Worm (Caenorhabditis elegans) whole organism, L1 larva: ENCODE data around the gene C34D4.10.

Experiments
- C04F5.9 ChIP-seq: sonication (generic microtip); optimal IDR thresholded peaks from 2 replicates; lab custom pipeline; 2016; ENCODE audit warnings: missing genetic modification characterization, missing compliant biosample characterization
- C16A3.4 ChIP-seq: fragments of 150-350 bp; optimal IDR thresholded peaks from 2 replicates; lab custom pipeline; 2014; ENCODE audit warnings: missing biosample characterization, missing genetic modification characterization
- C34B4.2 ChIP-seq: sonication (generic microtip); optimal IDR thresholded peaks from 2 replicates; lab custom pipeline; 2017; ENCODE audit warnings: mild to moderate bottlenecking, missing genetic modification characterization, missing compliant biosample characterization
- Y116A8C.19 ChIP-seq: sonication (generic microtip); optimal IDR thresholded peaks from 2 replicates; lab custom pipeline; 2016; ENCODE audit warnings: missing compliant biosample characterization, missing genetic modification characterization, borderline replicate concordance
- aha-1 ChIP-seq: fragments of 150-350 bp; optimal IDR thresholded peaks from 2 replicates; lab custom pipeline; 2014; ENCODE audit warnings: missing biosample characterization, missing genetic modification characterization
- aly-2 ChIP-seq: fragments of 150-350 bp; optimal IDR thresholded peaks from 2 replicates; lab custom pipeline; 2014; ENCODE audit warnings: missing biosample characterization, missing genetic modification characterization
- ama-1 ChIP-seq: fragments of 150-350 bp; optimal IDR thresholded peaks from 2 replicates; lab custom pipeline; 2014
- ceh-63 ChIP-seq: fragments of 200-800 bp; sonication (Bioruptor generic); optimal IDR thresholded peaks from 2 replicates; lab custom pipeline; 2018; ENCODE audit warnings: mild to moderate bottlenecking, missing genetic modification characterization, missing compliant biosample characterization
- ceh-8 ChIP-seq: fragments of 200-800 bp; sonication (Bioruptor generic); optimal IDR thresholded peaks from 2 replicates; lab custom pipeline; 2018; ENCODE audit warnings: mild to moderate bottlenecking, missing genetic modification characterization, moderate library complexity, missing compliant biosample characterization
- ceh-82 ChIP-seq, 3 experiments: fragments of 150-350 bp in 1 of 3; sonication (generic microtip) in 2 of 3; optimal IDR thresholded peaks; 2 replicates each; lab custom pipeline; 2014 to 2017; ENCODE audit warnings: missing biosample characterization in 3 of 3, missing genetic modification characterization in 3 of 3
- efl-1 ChIP-seq, 4 experiments: fragments of 150-350 bp; optimal IDR thresholded peaks in 3 of 4; peaks in 1 of 4; 1 replicate in 1 of 4; 2 replicates in 3 of 4; lab custom pipeline; 2014; ENCODE audit warnings: missing biosample characterization in 2 of 4, missing genetic modification characterization in 2 of 4, missing genetic modification reagents in 2 of 4
- egl-13 ChIP-seq: sonication (generic microtip); optimal IDR thresholded peaks from 2 replicates; lab custom pipeline; 2016; ENCODE audit warnings: missing genotype, missing genetic modification reagents, missing genetic modification characterization, missing compliant biosample characterization
- egl-27 ChIP-seq, 2 experiments: fragments of 150-350 bp in 1 of 2; sonication (generic microtip); optimal IDR thresholded peaks; 3 replicates each; lab custom pipeline; 2017 to 2018; ENCODE audit warnings: missing biosample characterization in 2 of 2, missing genetic modification characterization in 2 of 2, missing genetic modification reagents in 2 of 2
- elt-3 ChIP-seq, 6 experiments: fragments of 150-350 bp in 1 of 6; sonication (generic microtip); optimal IDR thresholded peaks; 2 replicates each; lab custom pipeline; 2017 to 2018; ENCODE audit warnings: missing biosample characterization in 6 of 6, missing genetic modification characterization in 6 of 6, inconsistent platforms in 1 of 6
- ets-5 ChIP-seq: fragments of 200-800 bp; sonication (Bioruptor generic); IDR thresholded peaks from 2 replicates; pipeline ENCODE4 v1.3.6; 2022; ENCODE audit warnings: missing genetic modification characterization, missing compliant biosample characterization
- fkh-10 ChIP-seq: sonication (generic microtip); optimal IDR thresholded peaks from 2 replicates; lab custom pipeline; 2017; ENCODE audit warnings: missing biosample characterization, missing genetic modification reagents, missing genetic modification characterization
- fkh-8 ChIP-seq: sonication (generic microtip); optimal IDR thresholded peaks from 2 replicates; lab custom pipeline; 2016; ENCODE audit warnings: mild to moderate bottlenecking, missing genetic modification characterization, missing compliant biosample characterization
- fos-1 ChIP-seq: fragments of 150-350 bp; optimal IDR thresholded peaks from 2 replicates; lab custom pipeline; 2014; ENCODE audit warnings: missing biosample characterization, missing genetic modification characterization
- grh-1 ChIP-seq: fragments of 200-800 bp; sonication (Bioruptor generic); IDR thresholded peaks from 2 replicates; pipeline ENCODE4 v1.3.6; 2022; ENCODE audit warnings: missing genetic modification reagents, missing genetic modification characterization, missing compliant biosample characterization
- hlh-17 ChIP-seq: fragments of 200-800 bp; sonication (Bioruptor generic); optimal IDR thresholded peaks from 2 replicates; lab custom pipeline; 2018; ENCODE audit warnings: missing genetic modification characterization, mild to moderate bottlenecking, missing compliant biosample characterization, moderate library complexity, borderline replicate concordance
- irx-1 ChIP-seq: sonication (generic microtip); optimal IDR thresholded peaks from 2 replicates; lab custom pipeline; 2016; ENCODE audit warnings: missing genetic modification characterization, missing compliant biosample characterization
- lin-13 ChIP-seq: fragments of 150-350 bp; optimal IDR thresholded peaks from 2 replicates; lab custom pipeline; 2014; ENCODE audit warnings: missing biosample characterization, missing genetic modification reagents, missing genetic modification characterization
- lin-14 ChIP-seq: fragments of 200-800 bp; sonication (Bioruptor generic); optimal IDR thresholded peaks from 2 replicates; lab custom pipeline; 2018; ENCODE audit warnings: mild to moderate bottlenecking, missing genetic modification characterization, moderate library complexity, missing compliant biosample characterization
- lin-39 ChIP-seq: fragments of 150-350 bp; optimal IDR thresholded peaks from 2 replicates; lab custom pipeline; 2014; ENCODE audit warnings: missing biosample characterization, missing genetic modification reagents, missing genetic modification characterization
- lir-3 ChIP-seq: sonication (generic microtip); optimal IDR thresholded peaks from 2 replicates; lab custom pipeline; 2016; ENCODE audit warnings: mild to moderate bottlenecking, missing genetic modification characterization, moderate library complexity, missing compliant biosample characterization; ENCODE audit not compliant: poor library complexity
- lsy-2 ChIP-seq, 2 experiments: fragments of 150-350 bp; optimal IDR thresholded peaks; 2 replicates each; lab custom pipeline; 2014; ENCODE audit warnings: missing biosample characterization in 2 of 2, missing genetic modification characterization in 2 of 2
- mef-2 ChIP-seq: fragments of 150-350 bp; optimal IDR thresholded peaks from 2 replicates; lab custom pipeline; 2014; ENCODE audit warnings: missing biosample characterization, missing genetic modification characterization
- mep-1 ChIP-seq: fragments of 150-350 bp; optimal IDR thresholded peaks from 2 replicates; lab custom pipeline; 2014; ENCODE audit warnings: missing biosample characterization, missing genetic modification characterization
- nhr-19 ChIP-seq: fragments of 200-800 bp; sonication (Bioruptor generic); conservative IDR thresholded peaks from 2 replicates; pipeline ENCODE4 v1.3.6; 2022; ENCODE audit warnings: missing genetic modification characterization, missing compliant biosample characterization
- nhr-20 ChIP-seq: sonication (generic microtip); optimal IDR thresholded peaks from 2 replicates; lab custom pipeline; 2016; ENCODE audit warnings: mild to moderate bottlenecking, missing genetic modification characterization, missing compliant biosample characterization
- nhr-47 ChIP-seq: sonication (generic microtip); optimal IDR thresholded peaks from 2 replicates; lab custom pipeline; 2016; ENCODE audit warnings: mild to moderate bottlenecking, missing genetic modification characterization, moderate library complexity, missing compliant biosample characterization
- nhr-71 ChIP-seq: sonication (generic microtip); optimal IDR thresholded peaks from 2 replicates; lab custom pipeline; 2016; ENCODE audit warnings: mild to moderate bottlenecking, missing genetic modification characterization, moderate library complexity, missing compliant biosample characterization
- nhr-77 ChIP-seq: fragments of 150-350 bp; optimal IDR thresholded peaks from 2 replicates; lab custom pipeline; 2014; ENCODE audit warnings: missing biosample characterization, missing genetic modification characterization
- pag-3 ChIP-seq: sonication (generic microtip); optimal IDR thresholded peaks from 2 replicates; lab custom pipeline; 2017; ENCODE audit warnings: missing genetic modification characterization, mild to moderate bottlenecking, missing compliant biosample characterization, antibody characterized with exemption, borderline replicate concordance; ENCODE audit not compliant: insufficient read depth
- pax-3 ChIP-seq: fragments of 200-800 bp; sonication (Bioruptor generic); optimal IDR thresholded peaks from 2 replicates; lab custom pipeline; 2018; ENCODE audit warnings: mild to moderate bottlenecking, missing genetic modification characterization, moderate library complexity, missing compliant biosample characterization
- skn-1 ChIP-seq: fragments of 150-350 bp; optimal IDR thresholded peaks from 2 replicates; lab custom pipeline; 2014; ENCODE audit warnings: missing biosample characterization, missing genetic modification characterization
- snu-23 ChIP-seq: sonication (generic microtip); optimal IDR thresholded peaks from 2 replicates; lab custom pipeline; 2016; ENCODE audit warnings: missing genetic modification characterization, missing compliant biosample characterization
- sup-37 ChIP-seq: fragments of 200-800 bp; sonication (Bioruptor generic); optimal IDR thresholded peaks from 2 replicates; lab custom pipeline; 2018; ENCODE audit warnings: mild to moderate bottlenecking, missing genetic modification characterization, missing compliant biosample characterization
- swsn-7 ChIP-seq: sonication (generic microtip); optimal IDR thresholded peaks from 2 replicates; lab custom pipeline; 2016; ENCODE audit warnings: missing genetic modification characterization, missing compliant biosample characterization
- tbx-2 ChIP-seq: sonication (generic microtip); optimal IDR thresholded peaks from 2 replicates; lab custom pipeline; 2016; ENCODE audit warnings: missing genetic modification characterization, missing compliant biosample characterization
- tlp-1 ChIP-seq: fragments of 150-350 bp; optimal IDR thresholded peaks from 2 replicates; lab custom pipeline; 2014; ENCODE audit warnings: missing biosample characterization, missing genetic modification characterization
- unc-130 ChIP-seq: fragments of 150-350 bp; optimal IDR thresholded peaks from 2 replicates; lab custom pipeline; 2017; ENCODE audit warnings: missing biosample characterization, missing genetic modification characterization, inconsistent platforms
- unc-62 ChIP-seq: fragments of 150-350 bp; optimal IDR thresholded peaks from 2 replicates; lab custom pipeline; 2014; ENCODE audit warnings: missing biosample characterization, missing genetic modification reagents, missing genetic modification characterization
- unc-86 ChIP-seq: sonication (generic microtip); optimal IDR thresholded peaks from 2 replicates; lab custom pipeline; 2016; ENCODE audit warnings: missing genetic modification characterization, missing compliant biosample characterization
- unc-98 ChIP-seq: fragments of 200-800 bp; sonication (Bioruptor generic); IDR thresholded peaks from 2 replicates; pipeline ENCODE4 v1.3.6; 2022; ENCODE audit warnings: missing genetic modification characterization, missing compliant biosample characterization
- vab-15 ChIP-seq: sonication (generic microtip); optimal IDR thresholded peaks from 2 replicates; lab custom pipeline; 2017; ENCODE audit warnings: missing genotype, mild to moderate bottlenecking, missing genetic modification characterization, missing compliant biosample characterization
- xbp-1 ChIP-seq: sonication (generic microtip); optimal IDR thresholded peaks from 2 replicates; lab custom pipeline; 2016; ENCODE audit warnings: missing genetic modification characterization, missing compliant biosample characterization
- ztf-11 ChIP-seq, 2 experiments: sonication (generic microtip); optimal IDR thresholded peaks; 2 replicates each; lab custom pipeline; 2016 to 2017; ENCODE audit warnings: missing genetic modification characterization in 2 of 2, missing biosample characterization in 1 of 2, missing compliant biosample characterization in 1 of 2
- ztf-4 ChIP-seq: fragments of 150-350 bp; optimal IDR thresholded peaks from 2 replicates; lab custom pipeline; 2014; ENCODE audit warnings: missing biosample characterization, missing genetic modification characterization

Gene C34D4.10

DNA sequence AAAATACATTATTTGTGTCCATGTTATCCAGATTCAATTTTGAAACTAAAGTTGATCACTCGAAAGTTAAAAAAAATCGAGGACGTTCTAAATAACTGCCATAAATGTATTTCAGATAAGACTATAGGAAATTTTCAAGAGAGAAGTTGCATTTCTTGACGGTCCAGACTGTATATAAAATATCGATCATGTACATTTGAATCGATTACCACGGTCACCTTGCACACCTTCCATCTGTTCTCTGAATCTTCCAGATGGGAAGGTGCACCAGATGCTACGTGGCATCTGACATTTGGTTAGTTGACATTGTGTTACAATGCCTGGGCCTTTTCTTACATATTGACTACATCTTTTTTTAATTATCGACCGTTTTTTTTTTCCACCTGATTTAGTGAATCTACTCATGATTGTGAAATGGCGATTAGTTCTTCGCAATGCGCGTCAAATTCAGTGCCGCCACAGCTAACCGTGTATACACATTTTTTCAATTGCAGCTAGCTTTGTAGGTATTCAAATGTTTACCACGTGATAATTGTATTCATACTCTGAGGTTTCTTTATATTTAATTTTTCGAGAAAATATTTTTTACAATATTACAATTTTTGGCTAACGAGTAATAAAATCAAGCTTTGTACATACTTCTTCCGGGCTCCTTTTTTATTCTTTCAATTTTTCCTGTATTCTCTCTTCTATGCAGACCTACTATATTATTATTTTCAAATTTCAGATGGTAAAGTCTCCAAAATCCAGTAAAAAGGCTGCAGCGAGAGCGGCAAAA lies 47.0 kb upstream of the C34D4.10 start, which contains the start of gene skr-16 (continued):
- no peak for TF ChIP-seq vab-15 (tag; lab: Kevin White, UChicago)
- TF ChIP-seq nhr-77 (tag; lab: Kevin White, UChicago), result no peak
- no peak for TF ChIP-seq lin-13 (GFP tag; lab: Kevin White, UChicago)
- TF ChIP-seq unc-62, result no peak
- TF ChIP-seq aly-2 (tag; lab: Kevin White, UChicago), result no peak
- no peak for TF ChIP-seq unc-130 (tag; lab: Kevin White, UChicago)
- no peak for TF ChIP-seq lin-14

ce11 chrIV:7166553-7166952 lies 45.3 kb upstream of the C34D4.10 start, which contains the start of gene C42D4.18:
TSS of gene C42D4.18 (plus strand) at chrIV:7166783.
- peak; percentile 36 to 44 for TF ChIP-seq lsy-2 (tag; optimal IDR thresholded peaks at IDR 0.05; lab: Kevin White, UChicago)
- TF ChIP-seq skn-1 (tag; lab: Kevin White, UChicago), result no peak
- peak; percentile 50 for TF ChIP-seq snu-23 (GFP tag; lab: Kevin White, UChicago)
- peak; percentile 7 for TF ChIP-seq lir-3
- peak; percentile 25 for TF ChIP-seq swsn-7 (tag; lab: Kevin White, UChicago)
- peak; percentile 37 for TF ChIP-seq fkh-8 (tag; lab: Kevin White, UChicago)
- TF ChIP-seq grh-1 (GFP tag; lab: Robert Waterston, UW), result no peak
- no peak for TF ChIP-seq pag-3 (tag; lab: Kevin White, UChicago)
- no peak for TF ChIP-seq Y116A8C.19 (tag; lab: Kevin White, UChicago)
- TF ChIP-seq ceh-8 (GFP tag; lab: Kevin White, UChicago), result no peak
- TF ChIP-seq sup-37 (GFP tag; lab: Kevin White, UChicago), result no peak
- no peak for TF ChIP-seq ceh-63 (GFP tag; lab: Kevin White, UChicago)
- TF ChIP-seq C16A3.4, result no peak
- no peak for TF ChIP-seq nhr-19 (GFP tag; lab: Robert Waterston, UW)
- no peak for TF ChIP-seq unc-86 (tag; lab: Kevin White, UChicago)
- no peak for TF ChIP-seq unc-98 (GFP tag; lab: Robert Waterston, UW)
- TF ChIP-seq ztf-4, result no peak
- no peak for TF ChIP-seq xbp-1 (tag; lab: Kevin White, UChicago)
- TF ChIP-seq ama-1 (lab: Kevin White, UChicago), result no peak
- no peak for TF ChIP-seq pax-3 (tag; lab: Kevin White, UChicago)
- TF ChIP-seq ets-5 (GFP tag; lab: Robert Waterston, UW), result no peak
- TF ChIP-seq nhr-71 (tag; lab: Kevin White, UChicago), result peak; percentile 57
- no peak for TF ChIP-seq egl-27 (tag; optimal IDR thresholded peaks at IDR 0.05; lab: Kevin White, UChicago)
- no peak for TF ChIP-seq fos-1 (tag; lab: Kevin White, UChicago)
- TF ChIP-seq hlh-17 (GFP tag; lab: Kevin White, UChicago), result no peak
- peak; percentile 53 for TF ChIP-seq mep-1
- TF ChIP-seq ztf-11 (tag; optimal IDR thresholded peaks at IDR 0.05; lab: Kevin White, UChicago), result no peak
- peak; percentile 38 for TF ChIP-seq nhr-47 (tag; lab: Kevin White, UChicago)
- no peak for TF ChIP-seq elt-3 (tag; optimal IDR thresholded peaks at IDR 0.05; lab: Kevin White, UChicago)
- TF ChIP-seq fkh-10 (GFP tag; lab: Kevin White, UChicago), result no peak
- peak; percentile 65 to 73 for TF ChIP-seq efl-1 (optimal IDR thresholded peaks at IDR 0.05; lab: Kevin White, UChicago)
- TF ChIP-seq efl-1 (GFP tag; optimal IDR thresholded peaks at IDR 0.05 in 1 of 2; lab: Kevin White, UChicago), result peak in 1 of 2 experiments; percentile 82
- no peak for TF ChIP-seq aly-2 (tag; lab: Kevin White, UChicago)
- no peak for TF ChIP-seq tlp-1 (tag; lab: Kevin White, UChicago)
- TF ChIP-seq ceh-82 (tag; optimal IDR thresholded peaks at IDR 0.05; lab: Kevin White, UChicago), result peak in 1 of 3 experiments; percentile 31
- TF ChIP-seq unc-130 (tag; lab: Kevin White, UChicago), result no peak
- TF ChIP-seq irx-1 (tag; lab: Kevin White, UChicago), result no peak
- no peak for TF ChIP-seq nhr-20 (tag; lab: Kevin White, UChicago)
- TF ChIP-seq aha-1, result no peak
- TF ChIP-seq tbx-2 (tag; lab: Kevin White, UChicago), result no peak
- TF ChIP-seq egl-13, result no peak
- no peak for TF ChIP-seq C04F5.9 (tag; lab: Kevin White, UChicago)
- no peak for TF ChIP-seq lin-39 (tag; lab: Kevin White, UChicago)
- no peak for TF ChIP-seq C34B4.2
- no peak for TF ChIP-seq mef-2 (tag; lab: Kevin White, UChicago)
